Fruit fly (Drosophila melanogaster): ENCODE data around the gene Lk6.

DNA sequence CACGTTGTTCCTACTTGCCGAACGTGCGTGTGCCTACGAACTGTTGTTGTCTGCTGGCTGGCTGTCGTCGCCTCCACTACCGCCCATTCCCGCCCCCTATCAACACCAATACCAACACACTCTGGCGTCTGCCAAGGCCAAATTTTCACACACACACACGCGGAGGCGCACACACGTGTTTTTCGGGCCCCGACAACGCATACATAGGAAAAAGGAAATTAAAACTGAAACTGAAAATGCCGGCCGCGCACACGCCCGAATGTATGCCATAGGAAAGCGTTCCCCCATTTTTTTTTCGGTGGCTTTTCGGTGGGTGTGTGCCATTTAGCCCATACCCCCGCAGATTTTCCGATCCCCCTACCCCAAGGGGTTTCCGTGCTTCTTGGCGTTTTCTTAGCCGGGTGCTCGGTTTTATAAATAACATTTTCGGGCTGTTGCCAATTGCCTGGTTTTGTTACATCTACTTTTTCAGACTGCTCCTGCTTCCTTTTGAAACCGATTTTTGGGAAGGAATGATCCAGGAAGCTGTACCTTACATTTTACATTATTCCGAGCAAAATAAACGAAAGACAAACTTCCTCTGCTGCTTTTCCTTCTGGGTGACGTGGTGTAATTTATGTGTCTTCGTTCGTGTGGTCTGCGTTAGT is 8.0 kb upstream of the Lk6 start:
- TF ChIP-seq psq (optimal IDR thresholded peaks at IDR 0.05) = no peak
- no peak for TF ChIP-seq usp (GFP tag; optimal IDR thresholded peaks at IDR 0.05)
- no peak for TF ChIP-seq pan (optimal IDR thresholded peaks at IDR 0.05)
